Worm (Caenorhabditis elegans) whole organism, L1 larva: ENCODE results near the gene F07H5.13.

Experiments
- ama-1 ChIP-seq: fragments of 150-350 bp; optimal IDR thresholded peaks from 2 replicates; lab custom pipeline; 2014
- ceh-63 ChIP-seq: fragments of 200-800 bp; sonication (Bioruptor generic); optimal IDR thresholded peaks from 2 replicates; lab custom pipeline; 2018; ENCODE audit warnings: mild to moderate bottlenecking, missing genetic modification characterization, missing compliant biosample characterization
- ceh-82 ChIP-seq, 3 experiments: fragments of 150-350 bp in 1 of 3; sonication (generic microtip) in 2 of 3; optimal IDR thresholded peaks; 2 replicates each; lab custom pipeline; 2014 to 2017; ENCODE audit warnings: missing biosample characterization in 3 of 3, missing genetic modification characterization in 3 of 3
- fkh-10 ChIP-seq: sonication (generic microtip); optimal IDR thresholded peaks from 2 replicates; lab custom pipeline; 2017; ENCODE audit warnings: missing biosample characterization, missing genetic modification reagents, missing genetic modification characterization
- lin-35 ChIP-seq, 2 experiments: fragments of 150-350 bp; optimal IDR thresholded peaks; 2 replicates each; lab custom pipeline; 2014; ENCODE audit warnings: missing biosample characterization in 2 of 2, missing genetic modification characterization in 2 of 2, missing genetic modification reagents in 2 of 2
- mep-1 ChIP-seq: fragments of 150-350 bp; optimal IDR thresholded peaks from 2 replicates; lab custom pipeline; 2014; ENCODE audit warnings: missing biosample characterization, missing genetic modification characterization
- nhr-77 ChIP-seq: fragments of 150-350 bp; optimal IDR thresholded peaks from 2 replicates; lab custom pipeline; 2014; ENCODE audit warnings: missing biosample characterization, missing genetic modification characterization
- nhr-90 ChIP-seq: sonication (generic microtip); optimal IDR thresholded peaks from 2 replicates; lab custom pipeline; 2016; ENCODE audit warnings: mild to moderate bottlenecking, missing genetic modification characterization, missing compliant biosample characterization; ENCODE audit not compliant: poor library complexity
- unc-130 ChIP-seq: fragments of 150-350 bp; optimal IDR thresholded peaks from 2 replicates; lab custom pipeline; 2017; ENCODE audit warnings: missing biosample characterization, missing genetic modification characterization, inconsistent platforms

DNA sequence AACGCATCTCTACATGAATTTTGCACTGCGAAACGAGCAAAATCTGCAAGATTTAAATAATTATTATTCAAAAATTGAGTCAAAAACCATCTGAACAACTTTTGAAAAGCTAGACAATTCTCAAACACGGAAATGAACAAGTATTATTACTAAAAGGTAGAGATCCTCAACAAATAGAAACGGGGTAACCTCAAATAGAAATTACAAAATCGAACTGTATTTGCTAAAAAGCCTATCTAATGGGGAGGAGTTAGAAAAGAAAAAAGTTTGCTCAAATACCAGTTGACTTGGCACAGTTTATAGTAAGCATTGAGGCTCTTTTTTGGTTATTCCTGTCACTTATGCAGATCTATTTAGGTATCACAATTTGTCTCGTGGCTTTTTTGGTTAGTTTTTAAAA, 35.4 kb downstream of the F07H5.13 start, which contains the start of gene nas-25:
- TF ChIP-seq lin-35 (GFP tag; optimal IDR thresholded peaks at IDR 0.05; lab: Kevin White, UChicago) (no peak), ceh-63 (GFP tag; lab: Kevin White, UChicago) (no peak), nhr-90 (tag; lab: Kevin White, UChicago) (no peak), nhr-77 (tag; lab: Kevin White, UChicago) (no peak), fkh-10 (GFP tag; lab: Kevin White, UChicago) (no peak), unc-130 (tag; lab: Kevin White, UChicago) (no peak), ama-1 (lab: Kevin White, UChicago) (no peak), ceh-82 (tag; optimal IDR thresholded peaks at IDR 0.05; lab: Kevin White, UChicago) (no peak), mep-1 (tag; lab: Kevin White, UChicago) (no peak)
